Worm (Caenorhabditis elegans) whole organism, L2 larva: Measurements from ENCODE around the gene selt-1.1.

ENCODE experiments used
- aly-2 ChIP-seq: fragments of 150-350 bp; optimal IDR thresholded peaks from 2 replicates; lab custom pipeline; 2014; ENCODE audit warnings: missing biosample characterization, missing genetic modification characterization
- blmp-1 ChIP-seq: sonication (generic microtip); optimal IDR thresholded peaks from 2 replicates; lab custom pipeline; 2017; ENCODE audit warnings: missing genetic modification characterization, mild to moderate bottlenecking, missing compliant biosample characterization, antibody characterized with exemption, moderate library complexity; ENCODE audit not compliant: insufficient read depth
- dmd-4 ChIP-seq: sonication (generic microtip); optimal IDR thresholded peaks from 2 replicates; lab custom pipeline; 2017; ENCODE audit warnings: missing biosample characterization, missing genetic modification characterization
- mdl-1 ChIP-seq, 2 experiments: fragments of 150-350 bp in 1 of 2; sonication (generic microtip) in 1 of 2; optimal IDR thresholded peaks; 2 replicates each; lab custom pipeline; 2017; ENCODE audit warnings: missing biosample characterization in 2 of 2, missing genetic modification characterization in 2 of 2
- nhr-11 ChIP-seq: fragments of 150-350 bp; optimal IDR thresholded peaks from 2 replicates; lab custom pipeline; 2014; ENCODE audit warnings: missing biosample characterization, missing genetic modification characterization
- nhr-12 ChIP-seq: fragments of 150-350 bp; optimal IDR thresholded peaks from 2 replicates; lab custom pipeline; 2014; ENCODE audit warnings: missing biosample characterization, missing genetic modification characterization
- nhr-129 ChIP-seq: fragments of 150-350 bp; optimal IDR thresholded peaks from 2 replicates; lab custom pipeline; 2014; ENCODE audit warnings: missing biosample characterization, missing genetic modification characterization
- nhr-23 ChIP-seq: fragments of 150-350 bp; optimal IDR thresholded peaks from 2 replicates; lab custom pipeline; 2014; ENCODE audit warnings: missing biosample characterization, missing genetic modification reagents, missing genetic modification characterization
- skn-1 ChIP-seq: sonication (generic microtip); optimal IDR thresholded peaks from 2 replicates; lab custom pipeline; 2017; ENCODE audit warnings: missing biosample characterization, missing genetic modification characterization
- snpc-4 ChIP-seq: fragments of 150-350 bp; optimal IDR thresholded peaks from 2 replicates; lab custom pipeline; 2014; ENCODE audit warnings: missing biosample characterization, missing genetic modification characterization
- unc-62 ChIP-seq: fragments of 150-350 bp; optimal IDR thresholded peaks from 2 replicates; lab custom pipeline; 2014; ENCODE audit warnings: missing biosample characterization, missing genetic modification reagents, missing genetic modification characterization
- zag-1 ChIP-seq: fragments of 150-350 bp; optimal IDR thresholded peaks from 2 replicates; lab custom pipeline; 2014; ENCODE audit warnings: missing biosample characterization, missing genetic modification characterization
- ztf-11 ChIP-seq: sonication (generic microtip); optimal IDR thresholded peaks from 2 replicates; lab custom pipeline; 2017; ENCODE audit warnings: missing biosample characterization, missing genetic modification characterization

- no peak for TF ChIP-seq unc-62
- TF ChIP-seq nhr-12 (tag; lab: Kevin White, UChicago), result no peak
- no peak for TF ChIP-seq nhr-11
- TF ChIP-seq snpc-4 (tag; lab: Kevin White, UChicago), result no peak
- TF ChIP-seq blmp-1 (tag; lab: Kevin White, UChicago), result no peak
- TF ChIP-seq aly-2, result no peak
- no peak for TF ChIP-seq skn-1
- no peak for TF ChIP-seq nhr-129 (tag; lab: Kevin White, UChicago)
- TF ChIP-seq mdl-1 (tag; optimal IDR thresholded peaks at IDR 0.05; lab: Kevin White, UChicago), result peak in 1 of 2 experiments; percentile 9
- TF ChIP-seq ztf-11 (tag; lab: Kevin White, UChicago), result no peak
- no peak for TF ChIP-seq dmd-4 (tag; lab: Kevin White, UChicago)
- TF ChIP-seq zag-1 (tag; lab: Kevin White, UChicago), result peak; percentile 52
- no peak for TF ChIP-seq nhr-23 (tag; lab: Kevin White, UChicago)
Measured at ce11 chrX:11571714-11572113, 25.4 kb upstream of the selt-1.1 start.
